Worm (Caenorhabditis elegans): ENCODE measurements around the gene cogc-8.

ce11 chrIV:282008-282407 is 41.8 kb downstream of the cogc-8 start:
- TF ChIP-seq lin-13 (GFP tag; optimal IDR thresholded peaks at IDR 0.05): no peak
- TF ChIP-seq aly-2 (tag; optimal IDR thresholded peaks at IDR 0.05): no peak
- TF ChIP-seq nhr-11 (tag; optimal IDR thresholded peaks at IDR 0.05): no peak
- no peak for TF ChIP-seq ceh-82 (tag; optimal IDR thresholded peaks at IDR 0.05)
- no peak for TF ChIP-seq lin-39 (tag; optimal IDR thresholded peaks at IDR 0.05)
